Fruit fly (Drosophila melanogaster) whole organism, embryonic: ENCODE results near the gene endos.

Source experiments
- Adf1 ChIP-seq: fragments of 200-800 bp; sonication (Bioruptor generic); IDR thresholded peaks from 2 replicates; pipeline ENCODE4 v1.3.6; 2022; ENCODE audit warnings: missing biosample characterization, missing genetic modification characterization
- Bdp1 ChIP-seq: fragments of 200-800 bp; sonication (Bioruptor generic); optimal IDR thresholded peaks from 3 replicates; lab custom pipeline; 2016; ENCODE audit warnings: missing biosample characterization, missing genetic modification characterization
- CG10147 ChIP-seq: fragments of 200-800 bp; sonication (Bioruptor generic); optimal IDR thresholded peaks from 2 replicates; lab custom pipeline; 2019; ENCODE audit warnings: missing biosample characterization, mild to moderate bottlenecking, missing genetic modification characterization, moderate library complexity
- CG11504 ChIP-seq: fragments of 200-800 bp; sonication (Bioruptor generic); optimal IDR thresholded peaks from 3 replicates; lab custom pipeline; 2019; ENCODE audit warnings: missing biosample characterization, mild to moderate bottlenecking, missing genetic modification characterization, moderate library complexity
- CG12071 ChIP-seq: fragments of 200-800 bp; sonication (Bioruptor generic); optimal IDR thresholded peaks from 3 replicates; lab custom pipeline; 2018; ENCODE audit warnings: missing biosample characterization, mild to moderate bottlenecking, missing genetic modification characterization
- CG12391 ChIP-seq: fragments of 200-800 bp; sonication (Bioruptor generic); optimal IDR thresholded peaks from 3 replicates; lab custom pipeline; 2018; ENCODE audit warnings: missing biosample characterization, mild to moderate bottlenecking, missing genetic modification characterization, moderate library complexity
- CG1603 ChIP-seq: fragments of 200-800 bp; sonication (Bioruptor generic); optimal IDR thresholded peaks from 2 replicates; lab custom pipeline; 2019; ENCODE audit warnings: missing biosample characterization, mild to moderate bottlenecking, missing genetic modification characterization, moderate library complexity
- CG30403 ChIP-seq: fragments of 200-800 bp; sonication (Bioruptor generic); optimal IDR thresholded peaks from 3 replicates; lab custom pipeline; 2016; ENCODE audit warnings: missing biosample characterization, missing genetic modification characterization
- CG7271 ChIP-seq: fragments of 200-800 bp; sonication (Bioruptor generic); optimal IDR thresholded peaks from 2 replicates; lab custom pipeline; 2018; ENCODE audit warnings: missing biosample characterization, mild to moderate bottlenecking, missing genetic modification characterization, moderate library complexity
- CG7745 ChIP-seq: fragments of 200-800 bp; sonication (Bioruptor generic); optimal IDR thresholded peaks from 2 replicates; lab custom pipeline; 2018; ENCODE audit warnings: missing biosample characterization, mild to moderate bottlenecking, missing genetic modification characterization, moderate library complexity
- D19A ChIP-seq: fragments of 200-800 bp; optimal IDR thresholded peaks from 3 replicates; lab custom pipeline; 2019; ENCODE audit warnings: missing biosample characterization, mild to moderate bottlenecking, missing genetic modification characterization, moderate library complexity
- Dad ChIP-seq: fragments of 200-800 bp; sonication (Bioruptor generic); optimal IDR thresholded peaks from 3 replicates; lab custom pipeline; 2016; ENCODE audit warnings: missing biosample characterization, missing genetic modification characterization
- Doc3 ChIP-seq: fragments of 200-800 bp; sonication (Bioruptor generic); IDR thresholded peaks from 3 replicates; pipeline ENCODE4 v1.3.6; 2022; ENCODE audit warnings: missing biosample characterization, missing genetic modification characterization; ENCODE audit not compliant: partially characterized antibody
- Dref ChIP-seq: fragments of 200-800 bp; sonication (Bioruptor generic); IDR thresholded peaks from 2 replicates; pipeline ENCODE4 v1.3.6; 2022; ENCODE audit warnings: missing biosample characterization, missing genetic modification characterization
- E2f2 ChIP-seq: fragments of 200-800 bp; sonication (Bioruptor generic); IDR thresholded peaks from 2 replicates; pipeline ENCODE4 v1.3.6; 2022; ENCODE audit warnings: missing biosample characterization, missing genetic modification characterization
- GATAe ChIP-seq: fragments of 200-800 bp; sonication (Bioruptor generic); conservative IDR thresholded peaks from 2 replicates; pipeline ENCODE4 v1.3.6; 2022; ENCODE audit warnings: missing biosample characterization, missing genetic modification characterization
- HmgZ ChIP-seq: fragments of 200-800 bp; sonication (Bioruptor generic); optimal IDR thresholded peaks from 2 replicates; lab custom pipeline; 2018; ENCODE audit warnings: missing biosample characterization, mild to moderate bottlenecking, missing genetic modification characterization
- Hr51 ChIP-seq, 2 experiments: fragments of 200-800 bp; sonication (Bioruptor generic); optimal IDR thresholded peaks; 2 replicates in 1 of 2; 3 replicates in 1 of 2; lab custom pipeline; 2016 to 2018; ENCODE audit warnings: missing biosample characterization in 2 of 2, missing genetic modification characterization in 2 of 2, mild to moderate bottlenecking in 1 of 2, moderate library complexity in 1 of 2
- Meics ChIP-seq: fragments of 200-800 bp; sonication (Bioruptor generic); optimal IDR thresholded peaks from 2 replicates; lab custom pipeline; 2017; ENCODE audit warnings: missing biosample characterization, mild to moderate bottlenecking, missing genetic modification characterization
- Mes4 ChIP-seq: fragments of 200-800 bp; sonication (Bioruptor generic); optimal IDR thresholded peaks from 2 replicates; lab custom pipeline; 2016; ENCODE audit warnings: missing biosample characterization, missing genetic modification characterization
- Nf-YA ChIP-seq: fragments of 200-800 bp; sonication (Bioruptor generic); IDR thresholded peaks from 2 replicates; pipeline ENCODE4 v1.3.6; 2022; ENCODE audit warnings: missing biosample characterization, missing genetic modification characterization
- Nf-YC ChIP-seq: fragments of 200-800 bp; optimal IDR thresholded peaks from 3 replicates; lab custom pipeline; 2019; ENCODE audit warnings: missing biosample characterization, mild to moderate bottlenecking, missing genetic modification characterization, moderate library complexity
- Oli ChIP-seq: fragments of 200-800 bp; sonication (Bioruptor generic); optimal IDR thresholded peaks from 2 replicates; lab custom pipeline; 2018; ENCODE audit warnings: missing biosample characterization, mild to moderate bottlenecking, missing genetic modification characterization, moderate library complexity
- Optix ChIP-seq: fragments of 200-800 bp; sonication (Bioruptor generic); IDR thresholded peaks from 3 replicates; pipeline ENCODE4 v1.3.6; 2022; ENCODE audit warnings: missing biosample characterization, missing genetic modification characterization
- Sox102F ChIP-seq: fragments of 200-800 bp; sonication (Bioruptor generic); optimal IDR thresholded peaks from 2 replicates; lab custom pipeline; 2018; ENCODE audit warnings: missing biosample characterization, mild to moderate bottlenecking, missing genetic modification characterization, moderate library complexity
- Sry-δ ChIP-seq: fragments of 200-800 bp; sonication (Bioruptor generic); optimal IDR thresholded peaks from 2 replicates; lab custom pipeline; 2016; ENCODE audit warnings: missing biosample characterization, missing genetic modification characterization
- Xbp1 ChIP-seq: fragments of 200-800 bp; sonication (Bioruptor generic); optimal IDR thresholded peaks from 3 replicates; lab custom pipeline; 2016; ENCODE audit warnings: missing biosample characterization, mild to moderate bottlenecking, missing genetic modification characterization
- ac ChIP-seq: fragments of 200-800 bp; sonication (Bioruptor generic); optimal IDR thresholded peaks from 3 replicates; lab custom pipeline; 2017; ENCODE audit warnings: missing biosample characterization, mild to moderate bottlenecking, missing genetic modification characterization
- ash1 ChIP-seq: fragments of 200-800 bp; sonication (Bioruptor generic); optimal IDR thresholded peaks from 2 replicates; lab custom pipeline; 2018; ENCODE audit warnings: missing biosample characterization, mild to moderate bottlenecking, missing genetic modification characterization
- ci ChIP-seq: fragments of 200-800 bp; sonication (Bioruptor generic); IDR thresholded peaks from 3 replicates; pipeline ENCODE4 v1.3.6; 2022; ENCODE audit warnings: missing biosample characterization, missing genetic modification characterization
- crp ChIP-seq, 2 experiments: fragments of 200-800 bp; sonication (Bioruptor generic); optimal IDR thresholded peaks; 2 replicates in 1 of 2; 3 replicates in 1 of 2; lab custom pipeline; 2017; ENCODE audit warnings: missing biosample characterization in 2 of 2, missing genetic modification characterization in 2 of 2, mild to moderate bottlenecking in 1 of 2, moderate library complexity in 1 of 2
- ems ChIP-seq: fragments of 200-800 bp; sonication (Bioruptor generic); optimal IDR thresholded peaks from 3 replicates; lab custom pipeline; 2016; ENCODE audit warnings: missing biosample characterization, missing genetic modification characterization
- fd64A ChIP-seq: fragments of 200-800 bp; sonication (Bioruptor generic); optimal IDR thresholded peaks from 3 replicates; lab custom pipeline; 2018; ENCODE audit warnings: missing biosample characterization, mild to moderate bottlenecking, missing genetic modification characterization
- gcm2 ChIP-seq: fragments of 200-800 bp; sonication (Bioruptor generic); optimal IDR thresholded peaks from 2 replicates; lab custom pipeline; 2016; ENCODE audit warnings: missing biosample characterization, missing genetic modification characterization
- gsb-n ChIP-seq: fragments of 200-800 bp; sonication (Bioruptor generic); optimal IDR thresholded peaks from 3 replicates; lab custom pipeline; 2018; ENCODE audit warnings: missing biosample characterization, mild to moderate bottlenecking, missing genetic modification characterization
- ham ChIP-seq: fragments of 200-800 bp; sonication (Bioruptor generic); IDR thresholded peaks from 2 replicates; pipeline ENCODE4 v1.3.6; 2022; ENCODE audit warnings: missing biosample characterization, missing genetic modification characterization
- inv ChIP-seq: fragments of 200-800 bp; sonication (Bioruptor generic); IDR thresholded peaks from 2 replicates; pipeline ENCODE4 v1.3.6; 2022; ENCODE audit warnings: missing biosample characterization, missing genetic modification characterization; ENCODE audit not compliant: partially characterized antibody
- jing ChIP-seq: fragments of 200-800 bp; sonication (Bioruptor generic); optimal IDR thresholded peaks from 2 replicates; lab custom pipeline; 2018; ENCODE audit warnings: missing biosample characterization, mild to moderate bottlenecking, missing genetic modification characterization
- lilli ChIP-seq: fragments of 200-800 bp; sonication (Bioruptor generic); optimal IDR thresholded peaks from 3 replicates; lab custom pipeline; 2016; ENCODE audit warnings: missing biosample characterization, missing genetic modification characterization
- phol ChIP-seq: fragments of 200-800 bp; sonication (Bioruptor generic); optimal IDR thresholded peaks from 3 replicates; lab custom pipeline; 2018; ENCODE audit warnings: missing biosample characterization, mild to moderate bottlenecking, missing genetic modification characterization, moderate library complexity
- pros ChIP-seq: fragments of 200-800 bp; sonication (Bioruptor generic); optimal IDR thresholded peaks from 3 replicates; lab custom pipeline; 2019; ENCODE audit warnings: missing biosample characterization, mild to moderate bottlenecking, missing genetic modification characterization, moderate library complexity
- ro ChIP-seq: fragments of 200-800 bp; sonication (Bioruptor generic); IDR thresholded peaks from 2 replicates; pipeline ENCODE4 v1.3.6; 2022; ENCODE audit warnings: missing biosample characterization, missing genetic modification characterization
- row ChIP-seq: fragments of 200-800 bp; sonication (Bioruptor generic); IDR thresholded peaks from 3 replicates; pipeline ENCODE4 v1.3.6; 2022; ENCODE audit warnings: missing biosample characterization, missing genetic modification characterization
- run ChIP-seq: fragments of 200-800 bp; sonication (Bioruptor generic); optimal IDR thresholded peaks from 3 replicates; lab custom pipeline; 2018; ENCODE audit warnings: missing biosample characterization, mild to moderate bottlenecking, missing genetic modification characterization
- scrt ChIP-seq: fragments of 200-800 bp; sonication (Bioruptor generic); optimal IDR thresholded peaks from 2 replicates; lab custom pipeline; 2018; ENCODE audit warnings: missing biosample characterization, mild to moderate bottlenecking, missing genetic modification characterization, moderate library complexity
- so ChIP-seq: fragments of 200-800 bp; sonication (Bioruptor generic); IDR thresholded peaks from 3 replicates; pipeline ENCODE4 v1.3.6; 2022; ENCODE audit warnings: missing biosample characterization, missing genetic modification characterization
- stc ChIP-seq: fragments of 200-800 bp; sonication (Bioruptor generic); IDR thresholded peaks from 2 replicates; pipeline ENCODE4 v1.3.6; 2022; ENCODE audit warnings: missing biosample characterization, missing genetic modification characterization
- trh ChIP-seq: fragments of 200-800 bp; sonication (Bioruptor generic); optimal IDR thresholded peaks from 2 replicates; lab custom pipeline; 2016; ENCODE audit warnings: missing biosample characterization, missing genetic modification characterization
- wdn ChIP-seq: fragments of 200-800 bp; sonication (Bioruptor generic); IDR thresholded peaks from 2 replicates; pipeline ENCODE4 v1.3.6; 2022; ENCODE audit warnings: missing biosample characterization, missing genetic modification characterization
- z ChIP-seq: fragments of 200-800 bp; sonication (Bioruptor generic); IDR thresholded peaks from 3 replicates; pipeline ENCODE4 v1.3.6; 2022; ENCODE audit warnings: missing biosample characterization, missing genetic modification characterization

The endos gene

dm6 chr3L:14053073-14053643 lies 21.7 kb upstream of the endos start, which contains the start of the genes CG13484 and Frl (continued):
- TF ChIP-seq CG7745 (tag; lab: Kevin White, UChicago) (peak; percentile 2), Sry-δ (GFP tag; lab: Kevin White, UChicago) (peak; percentile 49), CG30403 (no peak), jing (GFP tag; lab: Kevin White, UChicago) (no peak), Oli (tag; lab: Kevin White, UChicago) (no peak), E2f2 (GFP tag; lab: Robert Waterston, UW) (peak; percentile 71), HmgZ (tag; lab: Kevin White, UChicago) (peak; percentile 83), CG10147 (GFP tag; lab: Kevin White, UChicago) (peak; percentile 39), Meics (GFP tag; lab: Kevin White, UChicago) (no peak), ham (GFP tag; lab: Robert Waterston, UW) (no peak), inv (GFP tag; lab: Robert Waterston, UW) (peak; percentile 40; the same call in 1 of the 2 replicates), Dad (peak; percentile 6), Nf-YA (GFP tag; lab: Robert Waterston, UW) (no peak), scrt (peak; percentile 32), CG11504 (tag; lab: Kevin White, UChicago) (peak; percentile 60), fd64A (no peak), ci (GFP tag; lab: Robert Waterston, UW) (peak; percentile 78), phol (tag; lab: Kevin White, UChicago) (peak; percentile 57), CG12071 (no peak), crp (GFP tag; optimal IDR thresholded peaks at IDR 0.05; lab: Kevin White, UChicago) (peak in 1 of 2 experiments; percentile 48), trh (no peak), Optix (no peak), gcm2 (GFP tag; lab: Kevin White, UChicago) (no peak), row (GFP tag; lab: Robert Waterston, UW) (peak; percentile 51; the same call in 2 of the 3 replicates), Xbp1 (GFP tag; lab: Kevin White, UChicago) (peak; percentile 23), CG1603 (tag; lab: Kevin White, UChicago) (peak; percentile 90), ems (GFP tag; lab: Kevin White, UChicago) (peak; percentile 39), Doc3 (GFP tag; lab: Robert Waterston, UW) (no peak), stc (GFP tag; lab: Robert Waterston, UW) (no peak), gsb-n (peak; percentile 51), D19A (tag; lab: Kevin White, UChicago) (peak; percentile 2), Hr51 (GFP tag; optimal IDR thresholded peaks at IDR 0.05; lab: Kevin White, UChicago) (peak in 1 of 2 experiments; percentile 16), GATAe (GFP tag; lab: Robert Waterston, UW) (no peak), lilli (no peak), ro (no peak), Adf1 (GFP tag; lab: Robert Waterston, UW) (0 out of 2 replicates have a peak, but pooled peaks have one; percentile 9), so (GFP tag; lab: Robert Waterston, UW) (no peak), CG7271 (peak; percentile 46), pros (GFP tag; lab: Kevin White, UChicago) (peak; percentile 4), Nf-YC (tag; lab: Kevin White, UChicago) (peak; percentile 70), Bdp1 (GFP tag; lab: Kevin White, UChicago) (peak; percentile 39), Dref (GFP tag; lab: Robert Waterston, UW) (no peak; the same call in 1 of the 2 replicates), z (GFP tag; lab: Robert Waterston, UW) (no peak), CG12391 (tag; lab: Kevin White, UChicago) (peak; percentile 26), ac (GFP tag; lab: Kevin White, UChicago) (no peak), Mes4 (peak; percentile 43), ash1 (GFP tag; lab: Kevin White, UChicago) (no peak), run (tag; lab: Kevin White, UChicago) (peak; percentile 1), Sox102F (GFP tag; lab: Kevin White, UChicago) (no peak), wdn (peak; percentile 11; the same call in 1 of the 2 replicates)
